Fruit fly (Drosophila melanogaster) whole organism, embryonic: Measurements from ENCODE around the gene Tsen34.

Experiments
- Asciz ChIP-seq: fragments of 200-800 bp; sonication (Bioruptor generic); optimal IDR thresholded peaks from 2 replicates; lab custom pipeline; 2017; ENCODE audit warnings: missing biosample characterization, mild to moderate bottlenecking, missing genetic modification characterization, missing genetic modification reagents
- C15 ChIP-seq: fragments of 200-800 bp; sonication (Bioruptor generic); IDR thresholded peaks from 3 replicates; pipeline ENCODE4 v1.3.6; 2022; ENCODE audit warnings: missing biosample characterization, missing genetic modification characterization
- CG12071 ChIP-seq: fragments of 200-800 bp; sonication (Bioruptor generic); optimal IDR thresholded peaks from 3 replicates; lab custom pipeline; 2018; ENCODE audit warnings: missing biosample characterization, mild to moderate bottlenecking, missing genetic modification characterization
- CG12104 ChIP-seq: fragments of 200-800 bp; sonication (Bioruptor generic); optimal IDR thresholded peaks from 3 replicates; lab custom pipeline; 2016; ENCODE audit warnings: missing biosample characterization, missing genetic modification characterization
- CG1233 ChIP-seq: fragments of 200-800 bp; sonication (Bioruptor generic); optimal IDR thresholded peaks from 4 replicates; lab custom pipeline; 2018; ENCODE audit warnings: missing biosample characterization, mild to moderate bottlenecking, missing genetic modification characterization
- CG14441 ChIP-seq: fragments of 200-800 bp; sonication (Bioruptor generic); IDR thresholded peaks from 2 replicates; pipeline ENCODE4 v1.3.6; 2022; ENCODE audit warnings: missing biosample characterization, missing genetic modification characterization
- CG15269 ChIP-seq: fragments of 200-800 bp; sonication (Bioruptor generic); optimal IDR thresholded peaks from 2 replicates; lab custom pipeline; 2018; ENCODE audit warnings: missing biosample characterization, mild to moderate bottlenecking, missing genetic modification characterization, moderate library complexity
- CG1529 ChIP-seq: fragments of 200-800 bp; sonication (Bioruptor generic); optimal IDR thresholded peaks from 3 replicates; lab custom pipeline; 2018; ENCODE audit warnings: missing biosample characterization, missing genetic modification characterization
- CG17829 ChIP-seq: fragments of 200-800 bp; optimal IDR thresholded peaks from 2 replicates; lab custom pipeline; 2019; ENCODE audit warnings: missing biosample characterization, mild to moderate bottlenecking, missing genetic modification characterization, moderate library complexity
- CG2202 ChIP-seq: fragments of 200-800 bp; sonication (Bioruptor generic); optimal IDR thresholded peaks from 2 replicates; lab custom pipeline; 2018; ENCODE audit warnings: missing biosample characterization, mild to moderate bottlenecking, missing genetic modification characterization
- CG2875 ChIP-seq: fragments of 200-800 bp; sonication (Bioruptor generic); optimal IDR thresholded peaks from 2 replicates; lab custom pipeline; 2017; ENCODE audit warnings: missing biosample characterization, mild to moderate bottlenecking, missing genetic modification characterization, missing genetic modification reagents
- CG31224 ChIP-seq: fragments of 200-800 bp; sonication (Bioruptor generic); IDR thresholded peaks from 2 replicates; pipeline ENCODE4 v1.3.6; 2022; ENCODE audit warnings: missing biosample characterization, missing genetic modification characterization
- CG31365 ChIP-seq: fragments of 200-800 bp; sonication (Bioruptor generic); optimal IDR thresholded peaks from 2 replicates; lab custom pipeline; 2018; ENCODE audit warnings: missing biosample characterization, mild to moderate bottlenecking, missing genetic modification characterization
- CG3726 ChIP-seq: fragments of 200-800 bp; sonication (Bioruptor generic); IDR thresholded peaks from 3 replicates; pipeline ENCODE4, ENCODE4 v1.3.6; 2022; ENCODE audit warnings: missing biosample characterization, missing genetic modification characterization
- CG4730 ChIP-seq: fragments of 200-800 bp; sonication (Bioruptor generic); IDR thresholded peaks from 2 replicates; pipeline ENCODE4 v1.3.6; 2022; ENCODE audit warnings: missing biosample characterization, missing genetic modification characterization
- CG9932 ChIP-seq: fragments of 200-800 bp; sonication (Bioruptor generic); IDR thresholded peaks from 2 replicates; pipeline ENCODE4 v1.3.6; 2022; ENCODE audit warnings: missing biosample characterization, missing genetic modification characterization
- CkIIα-i1 ChIP-seq: fragments of 200-800 bp; sonication (Bioruptor generic); IDR thresholded peaks from 2 replicates; pipeline ENCODE4 v1.3.6; 2022; ENCODE audit warnings: missing biosample characterization, missing genetic modification characterization
- Gsc ChIP-seq: fragments of 200-800 bp; sonication (Bioruptor generic); IDR thresholded peaks from 2 replicates; pipeline ENCODE4 v1.3.6; 2022; ENCODE audit warnings: missing biosample characterization, missing genetic modification characterization
- H15 ChIP-seq: fragments of 200-800 bp; sonication (Bioruptor generic); IDR thresholded peaks from 3 replicates; pipeline ENCODE4 v1.3.6; 2022; ENCODE audit warnings: missing biosample characterization, missing genetic modification characterization
- Hmx ChIP-seq: fragments of 200-800 bp; sonication (Bioruptor generic); optimal IDR thresholded peaks from 2 replicates; lab custom pipeline; 2016; ENCODE audit warnings: missing biosample characterization, missing genetic modification characterization
- Lim3 ChIP-seq: fragments of 200-800 bp; sonication (Bioruptor generic); IDR thresholded peaks from 2 replicates; pipeline ENCODE4 v1.3.6; 2022; ENCODE audit warnings: missing biosample characterization, missing genetic modification characterization
- Mrtf ChIP-seq: fragments of 200-800 bp; sonication (Bioruptor generic); IDR thresholded peaks from 3 replicates; pipeline ENCODE4 v1.3.6; 2022; ENCODE audit warnings: missing biosample characterization, missing genetic modification characterization
- Side ChIP-seq: fragments of 200-800 bp; sonication (Bioruptor generic); optimal IDR thresholded peaks from 2 replicates; lab custom pipeline; 2016; ENCODE audit warnings: missing biosample characterization, missing genetic modification characterization
- Spps ChIP-seq: fragments of 200-800 bp; sonication (Bioruptor generic); optimal IDR thresholded peaks from 2 replicates; lab custom pipeline; 2018; ENCODE audit warnings: missing biosample characterization, mild to moderate bottlenecking, missing genetic modification characterization
- Ssrp ChIP-seq: fragments of 200-800 bp; sonication (Bioruptor generic); optimal IDR thresholded peaks from 2 replicates; lab custom pipeline; 2018; ENCODE audit warnings: missing biosample characterization, mild to moderate bottlenecking, missing genetic modification characterization, moderate library complexity
- bbx ChIP-seq: fragments of 200-800 bp; sonication (Bioruptor generic); IDR thresholded peaks from 2 replicates; pipeline ENCODE4 v1.3.6; 2022; ENCODE audit warnings: missing biosample characterization, missing genetic modification characterization; ENCODE audit not compliant: partially characterized antibody
- cas ChIP-seq: fragments of 200-800 bp; sonication (Bioruptor generic); IDR thresholded peaks from 2 replicates; pipeline ENCODE4 v1.3.6; 2022; ENCODE audit warnings: missing biosample characterization, missing genetic modification characterization
- caup ChIP-seq: fragments of 200-800 bp; sonication (Bioruptor generic); optimal IDR thresholded peaks from 3 replicates; lab custom pipeline; 2017; ENCODE audit warnings: missing biosample characterization, mild to moderate bottlenecking, missing genetic modification characterization, moderate library complexity; ENCODE audit not compliant: severe bottlenecking
- chif ChIP-seq, 2 experiments: fragments of 200-800 bp; sonication (Bioruptor generic); optimal IDR thresholded peaks; 3 replicates each; lab custom pipeline; 2016; ENCODE audit warnings: missing biosample characterization in 2 of 2, missing genetic modification characterization in 2 of 2
- fd102C ChIP-seq: fragments of 200-800 bp; sonication (Bioruptor generic); optimal IDR thresholded peaks from 2 replicates; lab custom pipeline; 2018; ENCODE audit warnings: missing biosample characterization, mild to moderate bottlenecking, missing genetic modification characterization, moderate library complexity
- gce ChIP-seq: fragments of 200-800 bp; sonication (Bioruptor generic); IDR thresholded peaks from 3 replicates; pipeline ENCODE4 v1.3.6; 2022; ENCODE audit warnings: missing biosample characterization, missing genetic modification characterization
- hkb ChIP-seq, 2 experiments: fragments of 200-800 bp in 1 of 2; fragments of >200 bp in 1 of 2; sonication (Bioruptor generic) in 1 of 2; IDR thresholded peaks in 1 of 2; optimal IDR thresholded peaks in 1 of 2; 2 replicates each; pipeline versions ENCODE4 v1.3.6 to Lab custom; 2017 to 2022; ENCODE audit warnings: missing biosample characterization in 1 of 2, missing genetic modification characterization in 1 of 2
- knrl ChIP-seq: fragments of 200-800 bp; sonication (Bioruptor generic); IDR thresholded peaks from 3 replicates; pipeline ENCODE4 v1.3.6; 2022; ENCODE audit warnings: missing biosample characterization, missing genetic modification characterization; ENCODE audit not compliant: partially characterized antibody
- lilli ChIP-seq: fragments of 200-800 bp; sonication (Bioruptor generic); optimal IDR thresholded peaks from 3 replicates; lab custom pipeline; 2016; ENCODE audit warnings: missing biosample characterization, missing genetic modification characterization
- luna ChIP-seq: fragments of 200-800 bp; sonication (Bioruptor generic); optimal IDR thresholded peaks from 2 replicates; lab custom pipeline; 2016; ENCODE audit warnings: missing biosample characterization, missing genetic modification characterization
- otp ChIP-seq: fragments of 200-800 bp; sonication (Bioruptor generic); IDR thresholded peaks from 3 replicates; pipeline ENCODE4, ENCODE4 v1.3.6; 2022; ENCODE audit warnings: missing biosample characterization, missing genetic modification characterization
- prd ChIP-seq, 3 experiments: fragments of >200 bp in 2 of 3; fragments of 200-800 bp in 1 of 3; sonication (Bioruptor generic) in 1 of 3; optimal IDR thresholded peaks in 2 of 3; IDR thresholded peaks in 1 of 3; 2 replicates in 2 of 3; 3 replicates in 1 of 3; pipeline versions ENCODE4 v1.3.6 to Lab custom; 2017 to 2022; ENCODE audit warnings: missing biosample characterization in 1 of 3, missing genetic modification characterization in 1 of 3
- sc ChIP-seq, 3 experiments: fragments of >200 bp in 2 of 3; fragments of 200-800 bp in 1 of 3; sonication (Bioruptor generic) in 1 of 3; optimal IDR thresholded peaks; 2 replicates in 2 of 3; 3 replicates in 1 of 3; lab custom pipeline; 2017; ENCODE audit warnings: mild to moderate bottlenecking in 1 of 3, missing biosample characterization in 1 of 3, missing genetic modification characterization in 1 of 3, missing genetic modification reagents in 1 of 3
- sens ChIP-seq: fragments of 200-800 bp; sonication (Bioruptor generic); peaks from one replicate; lab custom pipeline; 2016; ENCODE audit warnings: missing biosample characterization, missing genetic modification characterization
- sim ChIP-seq: fragments of 200-800 bp; sonication (Bioruptor generic); IDR thresholded peaks from 2 replicates; pipeline ENCODE4 v1.3.6; 2022; ENCODE audit warnings: missing biosample characterization, missing genetic modification characterization
- slp2 ChIP-seq: fragments of 200-800 bp; sonication (Bioruptor generic); optimal IDR thresholded peaks from 2 replicates; lab custom pipeline; 2016; ENCODE audit warnings: missing biosample characterization, missing genetic modification characterization
- tgo ChIP-seq: fragments of 200-800 bp; sonication (Bioruptor generic); IDR thresholded peaks from 3 replicates; pipeline ENCODE4 v1.3.6; 2022; ENCODE audit warnings: missing biosample characterization, missing genetic modification characterization
- trh ChIP-seq: fragments of 200-800 bp; sonication (Bioruptor generic); optimal IDR thresholded peaks from 2 replicates; lab custom pipeline; 2016; ENCODE audit warnings: missing biosample characterization, missing genetic modification characterization
- unpg ChIP-seq: fragments of 200-800 bp; sonication (Bioruptor generic); optimal IDR thresholded peaks from 3 replicates; lab custom pipeline; 2018; ENCODE audit warnings: missing biosample characterization, mild to moderate bottlenecking, missing genetic modification characterization, moderate library complexity
- usp ChIP-seq: fragments of >200 bp; optimal IDR thresholded peaks from 2 replicates; lab custom pipeline; 2017; ENCODE audit warnings: missing biosample characterization, missing genetic modification characterization
- vnd ChIP-seq: fragments of 200-800 bp; sonication (Bioruptor generic); IDR thresholded peaks from 3 replicates; pipeline ENCODE4 v1.3.6; 2022; ENCODE audit warnings: missing biosample characterization, missing genetic modification characterization; ENCODE audit not compliant: partially characterized antibody
- zen ChIP-seq: fragments of 200-800 bp; sonication (Bioruptor generic); optimal IDR thresholded peaks from 3 replicates; lab custom pipeline; 2018; ENCODE audit warnings: missing biosample characterization, mild to moderate bottlenecking, missing genetic modification characterization, moderate library complexity
- zfh1 ChIP-seq: fragments of 200-800 bp; sonication (Bioruptor generic); IDR thresholded peaks from 3 replicates; pipeline ENCODE4 v1.3.6; 2022; ENCODE audit warnings: missing biosample characterization, missing genetic modification characterization

The Tsen34 gene

dm6 chr3L:14786230-14786850 is 24.7 kb upstream of the Tsen34 start, which contains the start of the genes bmm and Tdrd3 (continued):
- TF ChIP-seq C15 (GFP tag; lab: Robert Waterston, UW) (no peak), Asciz (GFP tag; lab: Kevin White, UChicago) (peak; percentile 63), lilli (peak; percentile 83), CG3726 (peak; percentile 31; the same call in 1 of the 3 replicates), CG31224 (peak; percentile 69), tgo (GFP tag; lab: Robert Waterston, UW) (peak; percentile 76), CG2202 (no peak), sim (GFP tag; lab: Robert Waterston, UW) (no peak), Hmx (no peak), caup (GFP tag; lab: Kevin White, UChicago) (peak; percentile 45), otp (GFP tag; lab: Robert Waterston, UW) (peak; percentile 52; the same call in 2 of the 3 replicates), cas (GFP tag; lab: Robert Waterston, UW) (peak; percentile 45; the same call in 1 of the 2 replicates), Spps (tag; lab: Kevin White, UChicago) (peak; percentile 48), Lim3 (GFP tag; lab: Robert Waterston, UW) (no peak), gce (GFP tag; lab: Robert Waterston, UW) (no peak; the same call in 2 of the 3 replicates), CG9932 (GFP tag; lab: Robert Waterston, UW) (peak; percentile 96), slp2 (GFP tag; lab: Kevin White, UChicago) (no peak), CG12071 (GFP tag; lab: Kevin White, UChicago) (no peak), zen (peak; percentile 90), CG2875 (peak; percentile 24), Side (peak; percentile 31), bbx (GFP tag; lab: Robert Waterston, UW) (peak; percentile 76), CG15269 (tag; lab: Kevin White, UChicago) (peak; percentile 85), CG4730 (GFP tag; lab: Robert Waterston, UW) (peak; percentile 50; the same call in 1 of the 2 replicates), CkIIα-i1 (GFP tag; lab: Robert Waterston, UW) (no peak), fd102C (GFP tag; lab: Kevin White, UChicago) (peak; percentile 41), Mrtf (peak; percentile 65; the same call in 2 of the 3 replicates), usp (no peak), CG14441 (peak; percentile 75), sens (peak; percentile 83), knrl (GFP tag; lab: Robert Waterston, UW) (peak; percentile 93), hkb (optimal IDR thresholded peaks at IDR 0.05; lab: Kevin White, UChicago) (no peak), hkb (GFP tag; IDR thresholded peaks at IDR 0.05; lab: Robert Waterston, UW) (peak; percentile 42; the same call in 1 of the 2 replicates), CG1233 (GFP tag; lab: Kevin White, UChicago) (peak; percentile 71), CG1529 (GFP tag; lab: Kevin White, UChicago) (no peak), CG12104 (GFP tag; lab: Kevin White, UChicago) (peak; percentile 83), vnd (GFP tag; lab: Robert Waterston, UW) (peak; percentile 84), chif (GFP tag; optimal IDR thresholded peaks at IDR 0.05; lab: Kevin White, UChicago) (peak in 1 of 2 experiments; percentile 36), prd (optimal IDR thresholded peaks at IDR 0.05; lab: Kevin White, UChicago) (no peak), prd (GFP tag; IDR thresholded peaks at IDR 0.05; lab: Robert Waterston, UW) (peak; percentile 82; the same call in 2 of the 3 replicates), CG17829 (tag; lab: Kevin White, UChicago) (peak; percentile 87), CG31365 (tag; lab: Kevin White, UChicago) (no peak), Ssrp (tag; lab: Kevin White, UChicago) (peak; percentile 84), Gsc (no peak), H15 (GFP tag; lab: Robert Waterston, UW) (peak; percentile 79; the same call in 2 of the 3 replicates), luna (GFP tag; lab: Kevin White, UChicago) (peak; percentile 54), zfh1 (GFP tag; lab: Robert Waterston, UW) (peak; percentile 67; the same call in 2 of the 3 replicates), unpg (GFP tag; lab: Kevin White, UChicago) (peak; percentile 80), trh (GFP tag; lab: Kevin White, UChicago) (peak; percentile 71), sc (optimal IDR thresholded peaks at IDR 0.05; lab: Kevin White, UChicago) (no peak), sc (GFP tag; optimal IDR thresholded peaks at IDR 0.05; lab: Kevin White, UChicago) (peak; percentile 27)
